Worm (Caenorhabditis elegans) whole organism, L2 larva: ENCODE results near the gene Y57G11A.2.
A peak's percentile ranks its signal among the peaks of the same experiment; 100 is the strongest.

ENCODE experiments used
- C34F6.9 ChIP-seq: fragments of 150-350 bp; optimal IDR thresholded peaks from 2 replicates; lab custom pipeline; 2014; ENCODE audit warnings: missing biosample characterization, missing genetic modification characterization
- F13H6.1 ChIP-seq: sonication (generic microtip); optimal IDR thresholded peaks from 2 replicates; lab custom pipeline; 2016; ENCODE audit warnings: missing genetic modification characterization, missing compliant biosample characterization
- R02D3.7 ChIP-seq: fragments of 150-350 bp; optimal IDR thresholded peaks from 2 replicates; lab custom pipeline; 2014; ENCODE audit warnings: missing biosample characterization, missing genetic modification characterization
- Y55F3AM.14 ChIP-seq: fragments of 200-800 bp; sonication (Bioruptor generic); optimal IDR thresholded peaks from 2 replicates; lab custom pipeline; 2018; ENCODE audit warnings: mild to moderate bottlenecking, missing genetic modification characterization, missing compliant biosample characterization
- ZK546.5 ChIP-seq: sonication (generic microtip); optimal IDR thresholded peaks from 2 replicates; lab custom pipeline; 2017; ENCODE audit warnings: missing biosample characterization, missing genetic modification characterization
- alr-1 ChIP-seq: fragments of 150-350 bp; optimal IDR thresholded peaks from 2 replicates; lab custom pipeline; 2014; ENCODE audit warnings: missing biosample characterization, missing genetic modification characterization
- aly-2 ChIP-seq: fragments of 150-350 bp; optimal IDR thresholded peaks from 2 replicates; lab custom pipeline; 2014; ENCODE audit warnings: missing biosample characterization, missing genetic modification characterization
- blmp-1 ChIP-seq: sonication (generic microtip); optimal IDR thresholded peaks from 2 replicates; lab custom pipeline; 2017; ENCODE audit warnings: missing genetic modification characterization, mild to moderate bottlenecking, missing compliant biosample characterization, antibody characterized with exemption, moderate library complexity; ENCODE audit not compliant: insufficient read depth
- ceh-16 ChIP-seq: fragments of 150-350 bp; optimal IDR thresholded peaks from 2 replicates; lab custom pipeline; 2014; ENCODE audit warnings: missing biosample characterization, missing genetic modification characterization
- ceh-82 ChIP-seq: fragments of 150-350 bp; optimal IDR thresholded peaks from 2 replicates; lab custom pipeline; 2014; ENCODE audit warnings: missing biosample characterization, missing genetic modification characterization
- crh-2 ChIP-seq: sonication (generic microtip); optimal IDR thresholded peaks from 2 replicates; lab custom pipeline; 2017; ENCODE audit warnings: missing biosample characterization, missing genetic modification characterization
- dmd-4 ChIP-seq: sonication (generic microtip); optimal IDR thresholded peaks from 2 replicates; lab custom pipeline; 2017; ENCODE audit warnings: missing biosample characterization, missing genetic modification characterization
- egl-27 ChIP-seq: sonication (generic microtip); optimal IDR thresholded peaks from 3 replicates; lab custom pipeline; 2017; ENCODE audit warnings: missing biosample characterization, missing genetic modification reagents, missing genetic modification characterization
- elt-1 ChIP-seq: fragments of 150-350 bp; optimal IDR thresholded peaks from 2 replicates; lab custom pipeline; 2014; ENCODE audit warnings: missing biosample characterization, missing genetic modification characterization
- fos-1 ChIP-seq: fragments of 150-350 bp; optimal IDR thresholded peaks from 2 replicates; lab custom pipeline; 2014; ENCODE audit warnings: missing biosample characterization, missing genetic modification characterization
- gmeb-1 ChIP-seq: fragments of 150-350 bp; optimal IDR thresholded peaks from 2 replicates; lab custom pipeline; 2014; ENCODE audit warnings: missing biosample characterization, missing genetic modification characterization
- lin-11 ChIP-seq: fragments of 150-350 bp; sonication (generic microtip); optimal IDR thresholded peaks from 2 replicates; lab custom pipeline; 2014; ENCODE audit warnings: missing biosample characterization, missing genetic modification characterization, inconsistent platforms, mixed read lengths
- lin-13 ChIP-seq: fragments of 150-350 bp; optimal IDR thresholded peaks from 2 replicates; lab custom pipeline; 2014; ENCODE audit warnings: missing biosample characterization, missing genetic modification reagents, missing genetic modification characterization
- lin-39 ChIP-seq: fragments of 150-350 bp; optimal IDR thresholded peaks from 2 replicates; lab custom pipeline; 2014; ENCODE audit warnings: missing biosample characterization, missing genetic modification reagents, missing genetic modification characterization
- mab-5 ChIP-seq: fragments of 150-350 bp; optimal IDR thresholded peaks from 2 replicates; lab custom pipeline; 2014; ENCODE audit warnings: missing biosample characterization, missing genetic modification characterization
- mbf-1 ChIP-seq: sonication (generic microtip); optimal IDR thresholded peaks from 2 replicates; lab custom pipeline; 2017; ENCODE audit warnings: missing biosample characterization, missing genetic modification characterization
- mdl-1 ChIP-seq, 2 experiments: fragments of 150-350 bp in 1 of 2; sonication (generic microtip) in 1 of 2; optimal IDR thresholded peaks; 2 replicates each; lab custom pipeline; 2017; ENCODE audit warnings: missing biosample characterization in 2 of 2, missing genetic modification characterization in 2 of 2
- nhr-10 ChIP-seq: sonication (generic microtip); optimal IDR thresholded peaks from 2 replicates; lab custom pipeline; 2017; ENCODE audit warnings: missing biosample characterization, missing genetic modification characterization
- nhr-11 ChIP-seq: fragments of 150-350 bp; optimal IDR thresholded peaks from 2 replicates; lab custom pipeline; 2014; ENCODE audit warnings: missing biosample characterization, missing genetic modification characterization
- nhr-12 ChIP-seq: fragments of 150-350 bp; optimal IDR thresholded peaks from 2 replicates; lab custom pipeline; 2014; ENCODE audit warnings: missing biosample characterization, missing genetic modification characterization
- nhr-129 ChIP-seq: fragments of 150-350 bp; optimal IDR thresholded peaks from 2 replicates; lab custom pipeline; 2014; ENCODE audit warnings: missing biosample characterization, missing genetic modification characterization
- nhr-21 ChIP-seq: fragments of 150-350 bp; optimal IDR thresholded peaks from 2 replicates; lab custom pipeline; 2014; ENCODE audit warnings: missing biosample characterization, missing genetic modification characterization
- nhr-25 ChIP-seq: fragments of 150-350 bp; sonication (generic microtip); optimal IDR thresholded peaks from 3 replicates; lab custom pipeline; 2014; ENCODE audit warnings: missing biosample characterization, missing genetic modification characterization
- nhr-6 ChIP-seq: fragments of 150-350 bp; optimal IDR thresholded peaks from 2 replicates; lab custom pipeline; 2014; ENCODE audit warnings: missing biosample characterization, missing genetic modification characterization
- nhr-77 ChIP-seq: fragments of 150-350 bp; optimal IDR thresholded peaks from 2 replicates; lab custom pipeline; 2014; ENCODE audit warnings: missing biosample characterization, missing genetic modification characterization
- peb-1 ChIP-seq: fragments of 150-350 bp; optimal IDR thresholded peaks from 2 replicates; lab custom pipeline; 2014; ENCODE audit warnings: missing biosample characterization, missing genetic modification characterization
- skn-1 ChIP-seq: sonication (generic microtip); optimal IDR thresholded peaks from 2 replicates; lab custom pipeline; 2017; ENCODE audit warnings: missing biosample characterization, missing genetic modification characterization
- sma-3 ChIP-seq: sonication (generic microtip); optimal IDR thresholded peaks from 2 replicates; lab custom pipeline; 2016; ENCODE audit warnings: missing genetic modification reagents, missing genetic modification characterization, missing compliant biosample characterization
- snpc-4 ChIP-seq: fragments of 150-350 bp; optimal IDR thresholded peaks from 2 replicates; lab custom pipeline; 2014; ENCODE audit warnings: missing biosample characterization, missing genetic modification characterization
- unc-39 ChIP-seq: fragments of 150-350 bp; optimal IDR thresholded peaks from 2 replicates; lab custom pipeline; 2014; ENCODE audit warnings: missing biosample characterization, missing genetic modification characterization
- unc-55 ChIP-seq: fragments of 150-350 bp; sonication (generic microtip); optimal IDR thresholded peaks from 3 replicates; lab custom pipeline; 2014; ENCODE audit warnings: missing biosample characterization, missing genetic modification reagents, missing genetic modification characterization
- unc-62 ChIP-seq: fragments of 150-350 bp; optimal IDR thresholded peaks from 2 replicates; lab custom pipeline; 2014; ENCODE audit warnings: missing biosample characterization, missing genetic modification reagents, missing genetic modification characterization
- ztf-1 ChIP-seq: fragments of 200-800 bp; sonication (Bioruptor generic); conservative IDR thresholded peaks from 2 replicates; pipeline ENCODE4 v1.3.6; 2022; ENCODE audit warnings: missing genetic modification characterization, missing compliant biosample characterization
- ztf-11 ChIP-seq: sonication (generic microtip); optimal IDR thresholded peaks from 2 replicates; lab custom pipeline; 2017; ENCODE audit warnings: missing biosample characterization, missing genetic modification characterization

The Y57G11A.2 gene

DNA sequence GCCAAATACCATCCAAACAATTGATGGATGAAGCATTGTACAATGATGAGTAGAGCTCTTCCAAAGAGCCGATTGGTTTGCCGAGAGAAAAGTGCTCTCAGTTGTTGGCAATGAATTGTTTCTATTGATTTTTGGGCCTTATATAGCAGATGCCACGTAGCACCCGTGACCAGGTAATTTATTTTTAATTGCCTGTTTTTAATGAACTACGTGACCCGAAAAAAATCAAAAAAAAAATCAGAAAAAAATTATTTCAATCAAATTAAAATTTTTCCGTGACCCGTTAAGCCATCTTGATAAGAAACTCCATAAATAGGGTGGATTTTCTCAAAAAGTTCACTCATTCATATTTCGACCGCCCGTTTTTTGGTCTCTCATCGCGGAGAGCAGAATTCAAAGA, at the start of gene Y57G11A.2, which contains the start of gene T27E7.1:
Gene Y57G11A.2, minus strand, starts transcription at position 101 of the 400 bp plus-strand sequence.
Gene T27E7.1, plus strand, starts transcription at position 337 of the 400 bp plus-strand sequence.
- TF ChIP-seq peb-1 (tag; lab: Kevin White, UChicago) = no peak
- TF ChIP-seq F13H6.1 (tag; lab: Kevin White, UChicago) = no peak
- no peak for TF ChIP-seq ztf-11
- TF ChIP-seq mab-5 = no peak
- TF ChIP-seq snpc-4 (tag; lab: Kevin White, UChicago) = no peak
- no peak for TF ChIP-seq skn-1
- no peak for TF ChIP-seq nhr-25 (tag; lab: Kevin White, UChicago)
- no peak for TF ChIP-seq gmeb-1 (tag; lab: Kevin White, UChicago)
- no peak for TF ChIP-seq alr-1 (tag; lab: Kevin White, UChicago)
- TF ChIP-seq Y55F3AM.14 = no peak
- TF ChIP-seq, all 48 proteins: peak for 0

DNA sequence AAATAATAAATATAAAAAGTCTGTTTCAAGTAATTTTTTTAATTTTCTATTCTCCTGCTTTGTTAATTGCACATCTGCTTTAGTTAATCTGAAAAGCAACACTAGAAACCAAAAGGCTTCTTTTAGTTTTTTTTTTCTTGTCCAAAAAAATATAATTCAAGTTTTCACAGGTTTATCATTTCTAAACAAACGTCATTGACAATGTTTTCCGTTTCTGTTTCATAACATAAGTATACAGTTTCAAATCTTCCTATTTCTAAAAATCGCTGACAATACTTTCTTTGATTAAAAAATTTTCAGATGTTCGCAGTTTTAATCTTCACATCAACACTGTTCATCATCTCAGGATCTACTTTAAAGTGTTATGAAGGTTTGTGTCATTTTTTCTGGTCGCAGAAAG, 45.7 kb upstream of the Y57G11A.2 start, which contains the start of gene Y57G11B.2:
Gene Y57G11B.2, plus strand, starts transcription at position 301 of the 400 bp plus-strand sequence.
- TF ChIP-seq elt-1 (tag; lab: Kevin White, UChicago) = no peak
- TF ChIP-seq dmd-4 = no peak
- TF ChIP-seq unc-39 (tag; lab: Kevin White, UChicago) = no peak
- no peak for TF ChIP-seq mab-5
- TF ChIP-seq unc-55 = no peak
- TF ChIP-seq crh-2 = no peak
- TF ChIP-seq mbf-1 = no peak
- no peak for TF ChIP-seq Y55F3AM.14
- TF ChIP-seq nhr-6 (tag; lab: Kevin White, UChicago) = no peak

DNA sequence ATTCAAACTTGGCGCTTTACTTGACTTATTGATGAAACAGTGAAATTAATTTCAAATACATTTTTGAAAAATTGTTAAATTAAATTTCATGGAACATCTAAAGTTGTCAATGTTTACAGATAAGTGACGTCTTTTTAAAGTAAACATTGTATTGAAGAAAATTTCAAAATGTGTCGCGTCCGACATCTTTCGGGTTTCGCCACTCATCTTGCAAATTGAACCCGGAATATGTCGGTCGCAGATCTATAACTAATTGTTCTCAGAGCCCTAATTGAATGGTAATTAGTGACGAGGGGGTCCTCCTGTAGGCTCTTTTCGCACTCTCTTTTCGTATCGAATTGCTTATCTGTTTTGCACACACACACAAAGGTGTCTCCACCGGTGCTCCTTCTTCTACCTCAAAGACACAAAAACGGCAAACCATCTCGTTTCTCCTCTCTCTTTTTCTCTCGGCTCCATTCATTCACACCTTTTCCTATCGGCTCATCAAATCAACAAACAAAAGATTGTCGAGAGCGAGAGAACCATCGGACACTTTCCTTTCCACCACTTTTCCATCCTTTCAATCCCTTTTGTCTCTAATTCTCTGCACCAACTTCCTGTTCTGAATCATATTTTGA, 43.4 kb upstream of the Y57G11A.2 start:
- TF ChIP-seq ceh-82 (tag; lab: Kevin White, UChicago) (no peak), aly-2 (tag; lab: Kevin White, UChicago) (no peak), lin-13 (GFP tag; lab: Kevin White, UChicago) (no peak), mdl-1 (tag; optimal IDR thresholded peaks at IDR 0.05; lab: Kevin White, UChicago) (no peak), snpc-4 (tag; lab: Kevin White, UChicago) (peak; percentile 25), gmeb-1 (tag; lab: Kevin White, UChicago) (no peak), blmp-1 (no peak), nhr-25 (tag; lab: Kevin White, UChicago) (no peak), skn-1 (no peak), ztf-11 (no peak), F13H6.1 (tag; lab: Kevin White, UChicago) (peak; percentile 9), nhr-129 (tag; lab: Kevin White, UChicago) (peak; percentile 50), fos-1 (peak; percentile 19), R02D3.7 (tag; lab: Kevin White, UChicago) (no peak), unc-39 (tag; lab: Kevin White, UChicago) (no peak), Y55F3AM.14 (no peak), egl-27 (tag; lab: Kevin White, UChicago) (no peak)

DNA sequence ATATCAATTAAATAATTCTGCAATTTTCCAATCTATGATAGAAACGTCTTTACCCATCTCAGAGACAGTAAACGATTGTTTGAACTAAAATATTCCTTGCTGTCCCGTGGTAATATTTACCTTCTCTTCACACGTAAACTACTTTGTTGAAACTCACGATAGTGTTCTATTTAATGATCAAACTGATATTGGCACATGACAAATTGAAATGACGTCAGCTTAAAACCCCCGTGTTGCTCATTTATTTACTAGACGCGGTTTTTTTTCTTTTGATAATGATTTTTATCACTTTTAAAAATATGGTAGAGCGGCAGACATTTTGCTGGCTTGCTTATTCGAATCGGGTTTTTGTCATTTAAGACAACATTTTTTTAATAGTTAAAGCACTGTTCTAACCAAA, 42.4 kb upstream of the Y57G11A.2 start:
- TF ChIP-seq snpc-4 (tag; lab: Kevin White, UChicago) (peak; percentile 2), lin-39 (tag; lab: Kevin White, UChicago) (no peak), lin-11 (tag; lab: Kevin White, UChicago) (no peak), Y55F3AM.14 (no peak), crh-2 (peak; percentile 13)

DNA sequence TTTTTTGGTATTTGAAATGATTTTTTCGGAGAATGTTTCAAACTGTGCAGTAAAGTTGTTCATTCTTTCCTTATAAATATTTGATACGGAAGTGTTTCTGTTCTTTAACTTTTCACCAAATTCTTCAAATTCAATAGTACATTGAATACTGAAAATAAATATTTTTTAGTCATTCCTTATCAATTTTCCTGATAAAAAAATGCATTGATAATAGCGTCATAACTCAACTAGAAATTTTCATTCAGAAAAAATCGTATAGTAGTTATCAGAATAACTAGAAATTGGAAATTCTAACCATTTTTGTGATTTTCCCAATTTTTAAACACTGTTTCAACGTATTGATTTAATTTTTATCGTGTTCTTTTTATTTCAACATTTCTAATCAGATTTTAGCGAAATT, 39.9 kb upstream of the Y57G11A.2 start:
- peak; percentile 51 for TF ChIP-seq fos-1
- TF ChIP-seq nhr-21 = no peak

DNA sequence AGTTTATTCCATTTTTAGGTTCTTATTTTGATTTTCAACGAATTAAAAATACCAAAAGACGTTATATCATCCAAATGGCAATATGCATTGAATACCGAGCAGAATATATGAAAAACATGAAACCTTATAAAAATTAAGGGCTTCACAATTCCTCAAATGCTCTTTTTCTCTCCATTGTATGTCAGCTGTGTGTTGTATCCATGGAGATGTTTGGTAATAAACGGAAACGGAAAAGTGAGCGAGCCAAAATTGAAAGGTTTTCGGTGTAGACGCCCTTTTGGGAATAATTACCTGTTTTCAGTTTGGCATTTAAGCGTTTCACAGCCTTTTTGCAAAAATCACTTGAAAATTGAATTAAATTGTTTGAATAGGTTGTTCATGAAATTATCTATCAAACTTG, 38.3 kb upstream of the Y57G11A.2 start:
- no peak for TF ChIP-seq sma-3 (GFP tag; lab: Kevin White, UChicago)
- TF ChIP-seq C34F6.9 (tag; lab: Kevin White, UChicago) = no peak
- TF ChIP-seq nhr-77 (tag; lab: Kevin White, UChicago) = no peak
- TF ChIP-seq elt-1 (tag; lab: Kevin White, UChicago) = no peak
- no peak for TF ChIP-seq ztf-1 (GFP tag; lab: Robert Waterston, UW)
- TF ChIP-seq nhr-11 = no peak
- TF ChIP-seq nhr-10 (tag; lab: Kevin White, UChicago) = no peak
- no peak for TF ChIP-seq ZK546.5
- TF ChIP-seq snpc-4 (tag; lab: Kevin White, UChicago) = no peak
- TF ChIP-seq unc-39 (tag; lab: Kevin White, UChicago) = no peak
- no peak for TF ChIP-seq aly-2 (tag; lab: Kevin White, UChicago)
- TF ChIP-seq unc-62 (GFP tag; lab: Kevin White, UChicago) = no peak
- TF ChIP-seq ceh-16 (tag; lab: Kevin White, UChicago) = no peak
- TF ChIP-seq alr-1 (tag; lab: Kevin White, UChicago) = no peak
- TF ChIP-seq nhr-12 (tag; lab: Kevin White, UChicago) = no peak
- TF ChIP-seq dmd-4 = no peak
- TF ChIP-seq nhr-129 (tag; lab: Kevin White, UChicago) = no peak
- no peak for TF ChIP-seq F13H6.1 (tag; lab: Kevin White, UChicago)
- no peak for TF ChIP-seq lin-39 (tag; lab: Kevin White, UChicago)
